Worm (Caenorhabditis elegans) whole organism, L2 larva: ENCODE data around the gene dpy-18.

Experiments
- ceh-82 ChIP-seq: fragments of 150-350 bp; optimal IDR thresholded peaks from 2 replicates; lab custom pipeline; 2014; ENCODE audit warnings: missing biosample characterization, missing genetic modification characterization
- lsy-2 ChIP-seq, 2 experiments: fragments of 150-350 bp in 1 of 2; sonication (generic microtip) in 1 of 2; optimal IDR thresholded peaks; 2 replicates each; lab custom pipeline; 2014 to 2017; ENCODE audit warnings: missing biosample characterization in 2 of 2, missing genetic modification characterization in 2 of 2
- mdl-1 ChIP-seq, 2 experiments: fragments of 150-350 bp in 1 of 2; sonication (generic microtip) in 1 of 2; optimal IDR thresholded peaks; 2 replicates each; lab custom pipeline; 2017; ENCODE audit warnings: missing biosample characterization in 2 of 2, missing genetic modification characterization in 2 of 2
- nhr-12 ChIP-seq: fragments of 150-350 bp; optimal IDR thresholded peaks from 2 replicates; lab custom pipeline; 2014; ENCODE audit warnings: missing biosample characterization, missing genetic modification characterization
- sma-9 ChIP-seq, 2 experiments: fragments of 150-350 bp in 1 of 2; sonication (generic microtip) in 1 of 2; optimal IDR thresholded peaks; 2 replicates each; lab custom pipeline; 2014 to 2016; ENCODE audit warnings: missing genetic modification characterization in 2 of 2, mild to moderate bottlenecking in 1 of 2, missing biosample characterization in 1 of 2, missing compliant biosample characterization in 1 of 2, missing genetic modification reagents in 1 of 2, moderate library complexity in 1 of 2
- unc-55 ChIP-seq: fragments of 150-350 bp; sonication (generic microtip); optimal IDR thresholded peaks from 3 replicates; lab custom pipeline; 2014; ENCODE audit warnings: missing biosample characterization, missing genetic modification reagents, missing genetic modification characterization
- ztf-11 ChIP-seq: sonication (generic microtip); optimal IDR thresholded peaks from 2 replicates; lab custom pipeline; 2017; ENCODE audit warnings: missing biosample characterization, missing genetic modification characterization

- TF ChIP-seq ceh-82 (tag; lab: Kevin White, UChicago): no peak
- TF ChIP-seq unc-55 (GFP tag; lab: Kevin White, UChicago): no peak
- no peak for TF ChIP-seq ztf-11 (tag; lab: Kevin White, UChicago)
- no peak for TF ChIP-seq mdl-1 (tag; optimal IDR thresholded peaks at IDR 0.05; lab: Kevin White, UChicago)
- no peak for TF ChIP-seq sma-9 (GFP tag; optimal IDR thresholded peaks at IDR 0.05; lab: Kevin White, UChicago)
- TF ChIP-seq sma-9 (tag; optimal IDR thresholded peaks at IDR 0.05; lab: Kevin White, UChicago): no peak
- no peak for TF ChIP-seq lsy-2 (tag; optimal IDR thresholded peaks at IDR 0.05; lab: Kevin White, UChicago)
- no peak for TF ChIP-seq nhr-12 (tag; lab: Kevin White, UChicago)
These were observed 18.4 kb downstream of the dpy-18 start for ce11 chrIII:11359422-11359821.
